Worm (Caenorhabditis elegans) whole organism, young adult: ENCODE data around the gene F47B8.3.
"Not testable (repeated sequence)": the region's sequence is repeated elsewhere in the genome, so short reads cannot be mapped to it uniquely, and the experiment has no call there.

Source experiments
- ceh-58 ChIP-seq: fragments of 200-800 bp; sonication (Bioruptor generic); IDR thresholded peaks from 2 replicates; pipeline ENCODE4 v1.3.6; 2022; ENCODE audit warnings: missing genetic modification characterization, missing compliant biosample characterization
- chd-7 ChIP-seq: sonication (generic microtip); optimal IDR thresholded peaks from 2 replicates; lab custom pipeline; 2016; ENCODE audit warnings: mild to moderate bottlenecking, missing genetic modification characterization, moderate library complexity, missing compliant biosample characterization
- dpl-1 ChIP-seq: fragments of 150-350 bp; optimal IDR thresholded peaks from 2 replicates; lab custom pipeline; 2014; ENCODE audit warnings: missing biosample characterization, missing genetic modification reagents, missing genetic modification characterization
- nfya-2 ChIP-seq: fragments of 200-800 bp; sonication (Bioruptor generic); IDR thresholded peaks from 2 replicates; pipeline ENCODE4 v1.3.6; 2022; ENCODE audit warnings: missing genetic modification reagents, missing genetic modification characterization, missing compliant biosample characterization
- repo-1 ChIP-seq: sonication (generic microtip); optimal IDR thresholded peaks from 2 replicates; lab custom pipeline; 2017; ENCODE audit warnings: mild to moderate bottlenecking, missing genetic modification characterization, missing compliant biosample characterization
- sptf-2 ChIP-seq: fragments of 200-800 bp; sonication (Bioruptor generic); optimal IDR thresholded peaks from 2 replicates; lab custom pipeline; 2018; ENCODE audit warnings: mild to moderate bottlenecking, missing genetic modification characterization, missing compliant biosample characterization
- unc-62 ChIP-seq: fragments of 150-350 bp; optimal IDR thresholded peaks from 2 replicates; lab custom pipeline; 2014; ENCODE audit warnings: missing biosample characterization, missing genetic modification reagents, missing genetic modification characterization
- ztf-3 ChIP-seq: fragments of 200-800 bp; sonication (Bioruptor generic); optimal IDR thresholded peaks from 2 replicates; lab custom pipeline; 2018; ENCODE audit warnings: mild to moderate bottlenecking, missing genetic modification characterization, missing compliant biosample characterization

- not testable (repeated sequence) for TF ChIP-seq nfya-2; unc-62 (GFP tag; lab: Kevin White, UChicago); ztf-3 (GFP tag; lab: Kevin White, UChicago); dpl-1 (GFP tag; lab: Kevin White, UChicago); sptf-2 (GFP tag; lab: Kevin White, UChicago); ceh-58; repo-1; chd-7 (tag; lab: Kevin White, UChicago)
Observed at ce11 chrV:14274268-14274667, 48.5 kb downstream of the F47B8.3 start, which contains the start of gene F40G12.7.
